Fruit fly (Drosophila melanogaster) whole organism, embryonic: ENCODE measurements around the gene CG14286.

Source experiments
- Asciz ChIP-seq: fragments of 200-800 bp; sonication (Bioruptor generic); optimal IDR thresholded peaks from 2 replicates; lab custom pipeline; 2017; ENCODE audit warnings: missing biosample characterization, mild to moderate bottlenecking, missing genetic modification characterization, missing genetic modification reagents
- Awh ChIP-seq: fragments of 200-800 bp; sonication (Bioruptor generic); IDR thresholded peaks from 2 replicates; pipeline ENCODE4, ENCODE4 v1.3.6; 2022; ENCODE audit warnings: missing biosample characterization, missing genetic modification characterization
- CG11398 ChIP-seq: fragments of 200-800 bp; sonication (Bioruptor generic); optimal IDR thresholded peaks from 2 replicates; lab custom pipeline; 2016; ENCODE audit warnings: missing biosample characterization, missing genetic modification characterization
- CG11504 ChIP-seq: fragments of 200-800 bp; sonication (Bioruptor generic); optimal IDR thresholded peaks from 3 replicates; lab custom pipeline; 2019; ENCODE audit warnings: missing biosample characterization, mild to moderate bottlenecking, missing genetic modification characterization, moderate library complexity
- CG11696 ChIP-seq: fragments of 200-800 bp; sonication (Bioruptor generic); IDR thresholded peaks from 2 replicates; pipeline ENCODE4 v1.3.6; 2022; ENCODE audit warnings: missing biosample characterization, missing genetic modification characterization
- CG11723 ChIP-seq: fragments of 200-800 bp; sonication (Bioruptor generic); optimal IDR thresholded peaks from 2 replicates; lab custom pipeline; 2017; ENCODE audit warnings: missing biosample characterization, mild to moderate bottlenecking, missing genetic modification characterization
- CG13123 ChIP-seq: fragments of 200-800 bp; sonication (Bioruptor generic); optimal IDR thresholded peaks from 2 replicates; lab custom pipeline; 2016; ENCODE audit warnings: missing biosample characterization, missing genetic modification characterization
- CG13775 ChIP-seq: fragments of 200-800 bp; sonication (Bioruptor generic); optimal IDR thresholded peaks from 3 replicates; lab custom pipeline; 2017; ENCODE audit warnings: missing biosample characterization, mild to moderate bottlenecking, missing genetic modification characterization
- CG17361 ChIP-seq: fragments of 200-800 bp; sonication (Bioruptor generic); IDR thresholded peaks from 3 replicates; pipeline ENCODE4 v1.3.6; 2022; ENCODE audit warnings: missing biosample characterization, missing genetic modification characterization
- CG2712 ChIP-seq: fragments of 200-800 bp; optimal IDR thresholded peaks from 3 replicates; lab custom pipeline; 2019; ENCODE audit warnings: missing biosample characterization, mild to moderate bottlenecking, missing genetic modification characterization, moderate library complexity
- CG32532 ChIP-seq: fragments of 200-800 bp; sonication (Bioruptor generic); IDR thresholded peaks from 2 replicates; pipeline ENCODE4 v1.3.6; 2022; ENCODE audit warnings: missing biosample characterization, missing genetic modification characterization
- CG32767 ChIP-seq: fragments of 200-800 bp; sonication (Bioruptor generic); IDR thresholded peaks from 2 replicates; pipeline ENCODE4 v1.3.6; 2022; ENCODE audit warnings: missing biosample characterization, missing genetic modification characterization
- CG4424 ChIP-seq: fragments of 200-800 bp; sonication (Bioruptor generic); optimal IDR thresholded peaks from 3 replicates; lab custom pipeline; 2016; ENCODE audit warnings: missing biosample characterization, missing genetic modification characterization
- CG6254 ChIP-seq: fragments of 200-800 bp; sonication (Bioruptor generic); optimal IDR thresholded peaks from 3 replicates; lab custom pipeline; 2017; ENCODE audit warnings: mild to moderate bottlenecking, missing biosample characterization, missing genetic modification reagents, missing genetic modification characterization
- CG6689 ChIP-seq: fragments of 200-800 bp; sonication (Bioruptor generic); IDR thresholded peaks from 2 replicates; pipeline ENCODE4 v1.3.6; 2022; ENCODE audit warnings: missing biosample characterization, missing genetic modification characterization
- CG7839 ChIP-seq: fragments of 200-800 bp; sonication (Bioruptor generic); optimal IDR thresholded peaks from 3 replicates; lab custom pipeline; 2018; ENCODE audit warnings: missing biosample characterization, mild to moderate bottlenecking, missing genetic modification characterization, moderate library complexity
- CG8290 ChIP-seq, 3 experiments: fragments of 200-800 bp; sonication (Bioruptor generic); optimal IDR thresholded peaks; 2 replicates each; lab custom pipeline; 2016 to 2019; ENCODE audit warnings: missing biosample characterization in 3 of 3, missing genetic modification characterization in 3 of 3, mild to moderate bottlenecking in 2 of 3, moderate library complexity in 1 of 3
- CG8359 ChIP-seq: fragments of 200-800 bp; sonication (Bioruptor generic); optimal IDR thresholded peaks from 2 replicates; lab custom pipeline; 2017; ENCODE audit warnings: missing biosample characterization, mild to moderate bottlenecking, missing genetic modification characterization, borderline replicate concordance
- Dp ChIP-seq: fragments of 200-800 bp; sonication (Bioruptor generic); optimal IDR thresholded peaks from 2 replicates; lab custom pipeline; 2018; ENCODE audit warnings: missing biosample characterization, mild to moderate bottlenecking, missing genetic modification characterization, moderate library complexity
- Drgx ChIP-seq: fragments of 200-800 bp; sonication (Bioruptor generic); IDR thresholded peaks from 2 replicates; pipeline ENCODE4 v1.3.6; 2022; ENCODE audit warnings: missing biosample characterization, missing genetic modification characterization
- ERR ChIP-seq: fragments of 200-800 bp; sonication (Bioruptor generic); optimal IDR thresholded peaks from 2 replicates; lab custom pipeline; 2016; ENCODE audit warnings: missing biosample characterization, missing genetic modification characterization
- Gug ChIP-seq: fragments of 200-800 bp; sonication (Bioruptor generic); IDR thresholded peaks from 4 replicates; pipeline ENCODE4 v1.3.6; 2022; ENCODE audit warnings: missing biosample characterization, missing genetic modification characterization
- HHEX ChIP-seq: fragments of 200-800 bp; sonication (Bioruptor generic); optimal IDR thresholded peaks from 3 replicates; lab custom pipeline; 2017; ENCODE audit warnings: missing biosample characterization, mild to moderate bottlenecking, missing genetic modification characterization, missing genetic modification reagents
- Hey ChIP-seq: fragments of 200-800 bp; sonication (Bioruptor generic); optimal IDR thresholded peaks from 3 replicates; lab custom pipeline; 2018; ENCODE audit warnings: missing biosample characterization, mild to moderate bottlenecking, missing genetic modification characterization
- HmgZ ChIP-seq: fragments of 200-800 bp; sonication (Bioruptor generic); optimal IDR thresholded peaks from 2 replicates; lab custom pipeline; 2018; ENCODE audit warnings: missing biosample characterization, mild to moderate bottlenecking, missing genetic modification characterization
- Hmr ChIP-seq: fragments of 200-800 bp; sonication (Bioruptor generic); optimal IDR thresholded peaks from 3 replicates; lab custom pipeline; 2017; ENCODE audit warnings: mild to moderate bottlenecking, missing biosample characterization, missing genetic modification reagents, missing genetic modification characterization
- Hr78 ChIP-seq, 2 experiments: fragments of 200-800 bp in 1 of 2; fragments of >200 bp in 1 of 2; sonication (Bioruptor generic) in 1 of 2; optimal IDR thresholded peaks; 2 replicates each; lab custom pipeline; 2017 to 2019; ENCODE audit warnings: missing biosample characterization in 2 of 2, missing genetic modification characterization in 2 of 2, mild to moderate bottlenecking in 1 of 2, moderate library complexity in 1 of 2
- MTF-1 ChIP-seq: fragments of 200-800 bp; sonication (Bioruptor generic); optimal IDR thresholded peaks from 2 replicates; lab custom pipeline; 2018; ENCODE audit warnings: missing biosample characterization, mild to moderate bottlenecking, missing genetic modification characterization, borderline replicate concordance
- Mes4 ChIP-seq: fragments of 200-800 bp; sonication (Bioruptor generic); optimal IDR thresholded peaks from 2 replicates; lab custom pipeline; 2016; ENCODE audit warnings: missing biosample characterization, missing genetic modification characterization
- NC2α ChIP-seq: fragments of 200-800 bp; sonication (Bioruptor generic); optimal IDR thresholded peaks from 2 replicates; lab custom pipeline; 2016; ENCODE audit warnings: missing biosample characterization, missing genetic modification characterization
- Poxn ChIP-seq: fragments of 200-800 bp; sonication (Bioruptor generic); IDR thresholded peaks from 2 replicates; pipeline ENCODE4 v1.3.6; 2022; ENCODE audit warnings: missing biosample characterization, missing genetic modification characterization
- Sin3A ChIP-seq: fragments of >200 bp; optimal IDR thresholded peaks from 2 replicates; lab custom pipeline; 2018
- Ssrp ChIP-seq: fragments of 200-800 bp; sonication (Bioruptor generic); optimal IDR thresholded peaks from 2 replicates; lab custom pipeline; 2018; ENCODE audit warnings: missing biosample characterization, mild to moderate bottlenecking, missing genetic modification characterization, moderate library complexity
- ara ChIP-seq: fragments of 200-800 bp; sonication (Bioruptor generic); IDR thresholded peaks from 2 replicates; pipeline ENCODE4 v1.3.6; 2022; ENCODE audit warnings: missing biosample characterization, missing genetic modification characterization
- az2 ChIP-seq: fragments of 200-800 bp; sonication (Bioruptor generic); optimal IDR thresholded peaks from 3 replicates; lab custom pipeline; 2016; ENCODE audit warnings: missing biosample characterization, missing genetic modification characterization
- cad ChIP-seq: fragments of >200 bp; optimal IDR thresholded peaks from 2 replicates; lab custom pipeline; 2017; ENCODE audit warnings: missing biosample characterization, missing genetic modification characterization
- chm ChIP-seq: fragments of 200-800 bp; sonication (Bioruptor generic); IDR thresholded peaks from 2 replicates; pipeline ENCODE4 v1.3.6; 2022; ENCODE audit warnings: missing biosample characterization, missing genetic modification characterization
- ems ChIP-seq: fragments of 200-800 bp; sonication (Bioruptor generic); optimal IDR thresholded peaks from 3 replicates; lab custom pipeline; 2016; ENCODE audit warnings: missing biosample characterization, missing genetic modification characterization
- ewg ChIP-seq: fragments of 200-800 bp; sonication (Bioruptor generic); optimal IDR thresholded peaks from 3 replicates; lab custom pipeline; 2017; ENCODE audit warnings: mild to moderate bottlenecking, missing biosample characterization, missing genetic modification reagents, missing genetic modification characterization
- gcm ChIP-seq: fragments of 200-800 bp; sonication (Bioruptor generic); optimal IDR thresholded peaks from 2 replicates; lab custom pipeline; 2019; ENCODE audit warnings: missing biosample characterization, mild to moderate bottlenecking, missing genetic modification characterization, moderate library complexity
- knrl ChIP-seq: fragments of 200-800 bp; sonication (Bioruptor generic); IDR thresholded peaks from 3 replicates; pipeline ENCODE4 v1.3.6; 2022; ENCODE audit warnings: missing biosample characterization, missing genetic modification characterization; ENCODE audit not compliant: partially characterized antibody
- row ChIP-seq: fragments of 200-800 bp; sonication (Bioruptor generic); IDR thresholded peaks from 3 replicates; pipeline ENCODE4 v1.3.6; 2022; ENCODE audit warnings: missing biosample characterization, missing genetic modification characterization
- scrt ChIP-seq: fragments of 200-800 bp; sonication (Bioruptor generic); optimal IDR thresholded peaks from 2 replicates; lab custom pipeline; 2018; ENCODE audit warnings: missing biosample characterization, mild to moderate bottlenecking, missing genetic modification characterization, moderate library complexity
- sens ChIP-seq: fragments of 200-800 bp; sonication (Bioruptor generic); peaks from one replicate; lab custom pipeline; 2016; ENCODE audit warnings: missing biosample characterization, missing genetic modification characterization
- sens-2 ChIP-seq: fragments of 200-800 bp; sonication (Bioruptor generic); IDR thresholded peaks from 2 replicates; pipeline ENCODE4 v1.3.6; 2022; ENCODE audit warnings: missing biosample characterization, missing genetic modification characterization
- shn ChIP-seq: fragments of 200-800 bp; sonication (Bioruptor generic); optimal IDR thresholded peaks from 3 replicates; lab custom pipeline; 2016; ENCODE audit warnings: missing biosample characterization, missing genetic modification characterization
- tgo ChIP-seq: fragments of 200-800 bp; sonication (Bioruptor generic); IDR thresholded peaks from 3 replicates; pipeline ENCODE4 v1.3.6; 2022; ENCODE audit warnings: missing biosample characterization, missing genetic modification characterization
- tna ChIP-seq: fragments of 200-800 bp; sonication (Bioruptor generic); IDR thresholded peaks from 2 replicates; pipeline ENCODE4 v1.3.6; 2022; ENCODE audit warnings: missing biosample characterization, missing genetic modification characterization; ENCODE audit not compliant: partially characterized antibody
- toy ChIP-seq: fragments of 200-800 bp; sonication (Bioruptor generic); IDR thresholded peaks from 2 replicates; pipeline ENCODE4 v1.3.6; 2022; ENCODE audit warnings: missing biosample characterization, missing genetic modification characterization

Gene CG14286

dm6 chr3R:19014742-19015422, 9.0 kb upstream of the CG14286 start (continued):
- TF ChIP-seq Asciz (GFP tag; lab: Kevin White, UChicago) = peak; percentile 26
- TF ChIP-seq row (GFP tag; lab: Robert Waterston, UW) = peak; percentile 58
- peak; percentile 10 for TF ChIP-seq CG4424 (GFP tag; lab: Kevin White, UChicago)
- TF ChIP-seq CG17361 = peak; percentile 70; the same call in 2 of the 3 replicates
- peak; percentile 3 for TF ChIP-seq HHEX (GFP tag; lab: Kevin White, UChicago)
- peak; percentile 78 for TF ChIP-seq sens (GFP tag; lab: Kevin White, UChicago)
- TF ChIP-seq CG8359 (GFP tag; lab: Kevin White, UChicago) = no peak
- TF ChIP-seq Gug (GFP tag; lab: Robert Waterston, UW) = no peak
- peak; percentile 60 for TF ChIP-seq CG7839 (tag; lab: Kevin White, UChicago)
- peak; percentile 14; the same call in 1 of the 3 replicates for TF ChIP-seq tgo (GFP tag; lab: Robert Waterston, UW)
- no peak for TF ChIP-seq Hey
- TF ChIP-seq Sin3A (lab: Kevin White, UChicago) = no peak
- TF ChIP-seq Mes4 = no peak
- peak; percentile 13 for TF ChIP-seq ewg (GFP tag; lab: Kevin White, UChicago)
- 0 out of 2 replicates have a peak, but pooled peaks have one; percentile 23 for TF ChIP-seq Awh
- peak; percentile 21 for TF ChIP-seq gcm (GFP tag; lab: Kevin White, UChicago)
- TF ChIP-seq CG6689 = peak; percentile 65; the same call in 1 of the 2 replicates
- peak; percentile 71 for TF ChIP-seq CG2712
- TF ChIP-seq CG11723 (GFP tag; lab: Kevin White, UChicago) = no peak
- TF ChIP-seq CG8290 (GFP tag; optimal IDR thresholded peaks at IDR 0.05; lab: Kevin White, UChicago) = no peak
- no peak for TF ChIP-seq CG8290 (tag; optimal IDR thresholded peaks at IDR 0.05; lab: Kevin White, UChicago)
- no peak for TF ChIP-seq MTF-1
- TF ChIP-seq CG32532 = no peak
- peak; percentile 59 for TF ChIP-seq CG6254 (GFP tag; lab: Kevin White, UChicago)
- TF ChIP-seq CG32767 (GFP tag; lab: Robert Waterston, UW) = peak; percentile 48; the same call in 1 of the 2 replicates
- TF ChIP-seq NC2α (GFP tag; lab: Kevin White, UChicago) = no peak
- no peak for TF ChIP-seq CG11398
- no peak for TF ChIP-seq shn (GFP tag; lab: Kevin White, UChicago)
- no peak for TF ChIP-seq Dp (GFP tag; lab: Kevin White, UChicago)
- TF ChIP-seq CG11504 (tag; lab: Kevin White, UChicago) = no peak
- TF ChIP-seq chm (GFP tag; lab: Robert Waterston, UW) = no peak
- TF ChIP-seq tna = no peak
- no peak for TF ChIP-seq toy (GFP tag; lab: Robert Waterston, UW)
- TF ChIP-seq Drgx (GFP tag; lab: Robert Waterston, UW) = peak; percentile 66
- no peak for TF ChIP-seq ERR (GFP tag; lab: Kevin White, UChicago)
- TF ChIP-seq Poxn (GFP tag; lab: Robert Waterston, UW) = no peak
- no peak for TF ChIP-seq knrl (GFP tag; lab: Robert Waterston, UW)
- peak; percentile 68 for TF ChIP-seq Ssrp (tag; lab: Kevin White, UChicago)
- no peak for TF ChIP-seq scrt (GFP tag; lab: Kevin White, UChicago)
- no peak for TF ChIP-seq CG13123 (GFP tag; lab: Kevin White, UChicago)
- TF ChIP-seq HmgZ (tag; lab: Kevin White, UChicago) = no peak
- TF ChIP-seq Hr78 (GFP tag; optimal IDR thresholded peaks at IDR 0.05; lab: Kevin White, UChicago) = peak in 1 of 2 experiments; percentile 42
- peak; percentile 38; the same call in 1 of the 2 replicates for TF ChIP-seq ara (GFP tag; lab: Robert Waterston, UW)
- TF ChIP-seq az2 (GFP tag; lab: Kevin White, UChicago) = peak; percentile 45
- peak; percentile 28 for TF ChIP-seq CG13775
- TF ChIP-seq sens-2 (GFP tag; lab: Robert Waterston, UW) = no peak
- no peak for TF ChIP-seq ems (GFP tag; lab: Kevin White, UChicago)
- peak; percentile 38 for TF ChIP-seq cad
- no peak for TF ChIP-seq CG11696 (GFP tag; lab: Robert Waterston, UW)
- TF ChIP-seq Hmr = no peak
